Fruit fly (Drosophila melanogaster) whole organism, embryonic: Measurements from ENCODE around the gene Pak.

Experiments
- CG10209 ChIP-seq: fragments of 200-800 bp; sonication (Bioruptor generic); optimal IDR thresholded peaks from 3 replicates; lab custom pipeline; 2017; ENCODE audit warnings: missing biosample characterization, mild to moderate bottlenecking, missing genetic modification characterization, missing genetic modification reagents
- CG10274 ChIP-seq: fragments of 200-800 bp; sonication (Bioruptor generic); optimal IDR thresholded peaks from 3 replicates; lab custom pipeline; 2017; ENCODE audit warnings: missing biosample characterization, mild to moderate bottlenecking, missing genetic modification characterization
- CG10979 ChIP-seq: fragments of 200-800 bp; sonication (Bioruptor generic); optimal IDR thresholded peaks from 2 replicates; lab custom pipeline; 2018; ENCODE audit warnings: missing biosample characterization, mild to moderate bottlenecking, missing genetic modification characterization, moderate library complexity
- CG11723 ChIP-seq: fragments of 200-800 bp; sonication (Bioruptor generic); optimal IDR thresholded peaks from 2 replicates; lab custom pipeline; 2017; ENCODE audit warnings: missing biosample characterization, mild to moderate bottlenecking, missing genetic modification characterization
- CG12769 ChIP-seq: fragments of 200-800 bp; sonication (Bioruptor generic); optimal IDR thresholded peaks from 2 replicates; lab custom pipeline; 2019; ENCODE audit warnings: missing biosample characterization, mild to moderate bottlenecking, missing genetic modification characterization, moderate library complexity
- CG14014 ChIP-seq: fragments of 200-800 bp; sonication (Bioruptor generic); IDR thresholded peaks from 2 replicates; pipeline ENCODE4 v1.3.6; 2022; ENCODE audit warnings: missing biosample characterization, missing genetic modification characterization
- CG14441 ChIP-seq: fragments of 200-800 bp; sonication (Bioruptor generic); IDR thresholded peaks from 2 replicates; pipeline ENCODE4 v1.3.6; 2022; ENCODE audit warnings: missing biosample characterization, missing genetic modification characterization
- CG16863 ChIP-seq: fragments of 200-800 bp; sonication (Bioruptor generic); optimal IDR thresholded peaks from 3 replicates; lab custom pipeline; 2016; ENCODE audit warnings: missing biosample characterization, missing genetic modification characterization
- CG17359 ChIP-seq: fragments of 200-800 bp; sonication (Bioruptor generic); optimal IDR thresholded peaks from 3 replicates; lab custom pipeline; 2018; ENCODE audit warnings: missing biosample characterization, mild to moderate bottlenecking, missing genetic modification characterization, moderate library complexity
- CG17568 ChIP-seq: fragments of 200-800 bp; sonication (Bioruptor generic); optimal IDR thresholded peaks from 2 replicates; lab custom pipeline; 2018; ENCODE audit warnings: missing biosample characterization, mild to moderate bottlenecking, missing genetic modification characterization, moderate library complexity
- CG18764 ChIP-seq: fragments of 200-800 bp; sonication (Bioruptor generic); optimal IDR thresholded peaks from 3 replicates; lab custom pipeline; 2016; ENCODE audit warnings: missing biosample characterization, missing genetic modification characterization
- CG2202 ChIP-seq: fragments of 200-800 bp; sonication (Bioruptor generic); optimal IDR thresholded peaks from 2 replicates; lab custom pipeline; 2018; ENCODE audit warnings: missing biosample characterization, mild to moderate bottlenecking, missing genetic modification characterization
- CG32767 ChIP-seq: fragments of 200-800 bp; sonication (Bioruptor generic); IDR thresholded peaks from 2 replicates; pipeline ENCODE4 v1.3.6; 2022; ENCODE audit warnings: missing biosample characterization, missing genetic modification characterization
- CG6813 ChIP-seq: fragments of 200-800 bp; sonication (Bioruptor generic); optimal IDR thresholded peaks from 2 replicates; lab custom pipeline; 2017; ENCODE audit warnings: missing biosample characterization, missing genetic modification characterization, mild to moderate bottlenecking, moderate library complexity, missing genetic modification reagents
- CG7357 ChIP-seq: fragments of 200-800 bp; sonication (Bioruptor generic); IDR thresholded peaks from 3 replicates; pipeline ENCODE4 v1.3.6; 2022; ENCODE audit warnings: missing biosample characterization, missing genetic modification characterization
- CG7963 ChIP-seq: fragments of 200-800 bp; sonication (Bioruptor generic); IDR thresholded peaks from 3 replicates; pipeline ENCODE4 v1.3.6; 2022; ENCODE audit warnings: missing biosample characterization, missing genetic modification characterization; ENCODE audit not compliant: partially characterized antibody
- CG9437 ChIP-seq: fragments of 200-800 bp; sonication (Bioruptor generic); optimal IDR thresholded peaks from 2 replicates; lab custom pipeline; 2018; ENCODE audit warnings: missing biosample characterization, mild to moderate bottlenecking, missing genetic modification characterization
- CG9609 ChIP-seq: fragments of 200-800 bp; sonication (Bioruptor generic); optimal IDR thresholded peaks from 3 replicates; lab custom pipeline; 2016; ENCODE audit warnings: missing biosample characterization, missing genetic modification characterization
- CG9727 ChIP-seq: fragments of 200-800 bp; sonication (Bioruptor generic); optimal IDR thresholded peaks from 3 replicates; lab custom pipeline; 2017; ENCODE audit warnings: missing biosample characterization, mild to moderate bottlenecking, missing genetic modification characterization
- Dip2 ChIP-seq: fragments of 200-800 bp; sonication (Bioruptor generic); IDR thresholded peaks from 2 replicates; pipeline ENCODE4 v1.3.6; 2022; ENCODE audit warnings: missing biosample characterization, missing genetic modification characterization
- Fer1 ChIP-seq: fragments of 200-800 bp; sonication (Bioruptor generic); optimal IDR thresholded peaks from 2 replicates; lab custom pipeline; 2017; ENCODE audit warnings: missing biosample characterization, mild to moderate bottlenecking, missing genetic modification characterization
- Gug ChIP-seq: fragments of 200-800 bp; sonication (Bioruptor generic); IDR thresholded peaks from 4 replicates; pipeline ENCODE4 v1.3.6; 2022; ENCODE audit warnings: missing biosample characterization, missing genetic modification characterization
- HLH54F ChIP-seq: fragments of 200-800 bp; sonication (Bioruptor generic); optimal IDR thresholded peaks from 3 replicates; lab custom pipeline; 2016; ENCODE audit warnings: missing biosample characterization, missing genetic modification characterization
- HLHmδ ChIP-seq: fragments of 200-800 bp; sonication (Bioruptor generic); optimal IDR thresholded peaks from 2 replicates; lab custom pipeline; 2018; ENCODE audit warnings: missing biosample characterization, mild to moderate bottlenecking, missing genetic modification characterization, moderate library complexity
- Meics ChIP-seq: fragments of 200-800 bp; sonication (Bioruptor generic); optimal IDR thresholded peaks from 2 replicates; lab custom pipeline; 2017; ENCODE audit warnings: missing biosample characterization, mild to moderate bottlenecking, missing genetic modification characterization
- Side ChIP-seq: fragments of 200-800 bp; sonication (Bioruptor generic); optimal IDR thresholded peaks from 2 replicates; lab custom pipeline; 2016; ENCODE audit warnings: missing biosample characterization, missing genetic modification characterization
- Six4 ChIP-seq: fragments of 200-800 bp; sonication (Bioruptor generic); optimal IDR thresholded peaks from 2 replicates; lab custom pipeline; 2016; ENCODE audit warnings: missing biosample characterization, missing genetic modification characterization
- TFAM ChIP-seq: fragments of 200-800 bp; sonication (Bioruptor generic); optimal IDR thresholded peaks from 2 replicates; lab custom pipeline; 2017; ENCODE audit warnings: missing biosample characterization, missing genetic modification characterization, inconsistent platforms
- Tbp ChIP-seq: fragments of >200 bp; optimal IDR thresholded peaks from 2 replicates; lab custom pipeline; 2018; ENCODE audit warnings: missing biosample characterization, missing genetic modification characterization
- Xrp1 ChIP-seq: fragments of 200-800 bp; sonication (Bioruptor generic); IDR thresholded peaks from 2 replicates; pipeline ENCODE4 v1.3.6; 2022; ENCODE audit warnings: missing biosample characterization, missing genetic modification characterization
- bsh ChIP-seq, 2 experiments: fragments of 200-800 bp; sonication (Bioruptor generic); optimal IDR thresholded peaks; 2 replicates each; lab custom pipeline; 2017 to 2018; ENCODE audit warnings: mild to moderate bottlenecking in 2 of 2, missing biosample characterization in 2 of 2, missing genetic modification characterization in 2 of 2, moderate library complexity in 1 of 2
- chm ChIP-seq: fragments of 200-800 bp; sonication (Bioruptor generic); IDR thresholded peaks from 2 replicates; pipeline ENCODE4 v1.3.6; 2022; ENCODE audit warnings: missing biosample characterization, missing genetic modification characterization
- disco-r ChIP-seq: fragments of 200-800 bp; sonication (Bioruptor generic); optimal IDR thresholded peaks from 2 replicates; lab custom pipeline; 2016; ENCODE audit warnings: missing biosample characterization, missing genetic modification characterization
- emc ChIP-seq: fragments of 200-800 bp; sonication (Bioruptor generic); optimal IDR thresholded peaks from 2 replicates; lab custom pipeline; 2016; ENCODE audit warnings: missing biosample characterization, missing genetic modification characterization
- eyg ChIP-seq: fragments of 200-800 bp; sonication (Bioruptor generic); optimal IDR thresholded peaks from 3 replicates; lab custom pipeline; 2016; ENCODE audit warnings: missing biosample characterization, missing genetic modification characterization
- grau ChIP-seq: fragments of 200-800 bp; optimal IDR thresholded peaks from 3 replicates; lab custom pipeline; 2019; ENCODE audit warnings: missing biosample characterization, mild to moderate bottlenecking, missing genetic modification characterization, moderate library complexity
- her ChIP-seq: fragments of 200-800 bp; sonication (Bioruptor generic); optimal IDR thresholded peaks from 2 replicates; lab custom pipeline; 2016; ENCODE audit warnings: missing biosample characterization, missing genetic modification characterization
- jigr1 ChIP-seq: fragments of 200-800 bp; sonication (Bioruptor generic); IDR thresholded peaks from 3 replicates; pipeline ENCODE4 v1.3.6; 2022; ENCODE audit warnings: missing biosample characterization, missing genetic modification characterization
- kay ChIP-seq: fragments of 200-800 bp; sonication (Bioruptor generic); optimal IDR thresholded peaks from 2 replicates; lab custom pipeline; 2016; ENCODE audit warnings: missing biosample characterization, missing genetic modification characterization
- luna ChIP-seq: fragments of 200-800 bp; sonication (Bioruptor generic); optimal IDR thresholded peaks from 2 replicates; lab custom pipeline; 2016; ENCODE audit warnings: missing biosample characterization, missing genetic modification characterization
- nau ChIP-seq: fragments of 200-800 bp; sonication (Bioruptor generic); optimal IDR thresholded peaks from 3 replicates; lab custom pipeline; 2017; ENCODE audit warnings: missing biosample characterization, mild to moderate bottlenecking, missing genetic modification characterization, missing genetic modification reagents
- org-1 ChIP-seq: fragments of 200-800 bp; sonication (Bioruptor generic); optimal IDR thresholded peaks from 2 replicates; lab custom pipeline; 2017; ENCODE audit warnings: missing biosample characterization, missing genetic modification characterization
- pan ChIP-seq, 4 experiments: fragments of >200 bp in 3 of 4; fragments of 200-800 bp in 1 of 4; sonication (Bioruptor generic) in 1 of 4; optimal IDR thresholded peaks in 3 of 4; IDR thresholded peaks in 1 of 4; 2 replicates each; pipeline versions ENCODE4 v1.3.6 to Lab custom; 2017 to 2022; ENCODE audit warnings: missing biosample characterization in 2 of 4, missing genetic modification characterization in 2 of 4, mixed read lengths in 1 of 4
- pho ChIP-seq: fragments of 200-800 bp; sonication (Bioruptor generic); optimal IDR thresholded peaks from 2 replicates; lab custom pipeline; 2016; ENCODE audit warnings: missing biosample characterization, missing genetic modification characterization
- run ChIP-seq: fragments of 200-800 bp; sonication (Bioruptor generic); optimal IDR thresholded peaks from 3 replicates; lab custom pipeline; 2018; ENCODE audit warnings: missing biosample characterization, mild to moderate bottlenecking, missing genetic modification characterization
- shn ChIP-seq: fragments of 200-800 bp; sonication (Bioruptor generic); optimal IDR thresholded peaks from 3 replicates; lab custom pipeline; 2016; ENCODE audit warnings: missing biosample characterization, missing genetic modification characterization
- slbo ChIP-seq: fragments of 200-800 bp; sonication (Bioruptor generic); IDR thresholded peaks from 2 replicates; pipeline ENCODE4 v1.3.6; 2022; ENCODE audit warnings: missing biosample characterization, missing genetic modification characterization
- slou ChIP-seq: fragments of 200-800 bp; sonication (Bioruptor generic); optimal IDR thresholded peaks from 3 replicates; lab custom pipeline; 2016; ENCODE audit warnings: missing biosample characterization, missing genetic modification characterization
- slp2 ChIP-seq: fragments of 200-800 bp; sonication (Bioruptor generic); optimal IDR thresholded peaks from 2 replicates; lab custom pipeline; 2016; ENCODE audit warnings: missing biosample characterization, missing genetic modification characterization
- ssp ChIP-seq: fragments of 200-800 bp; sonication (Bioruptor generic); IDR thresholded peaks from 2 replicates; pipeline ENCODE4 v1.3.6; 2022; ENCODE audit warnings: missing biosample characterization, missing genetic modification characterization

The Pak gene

DNA sequence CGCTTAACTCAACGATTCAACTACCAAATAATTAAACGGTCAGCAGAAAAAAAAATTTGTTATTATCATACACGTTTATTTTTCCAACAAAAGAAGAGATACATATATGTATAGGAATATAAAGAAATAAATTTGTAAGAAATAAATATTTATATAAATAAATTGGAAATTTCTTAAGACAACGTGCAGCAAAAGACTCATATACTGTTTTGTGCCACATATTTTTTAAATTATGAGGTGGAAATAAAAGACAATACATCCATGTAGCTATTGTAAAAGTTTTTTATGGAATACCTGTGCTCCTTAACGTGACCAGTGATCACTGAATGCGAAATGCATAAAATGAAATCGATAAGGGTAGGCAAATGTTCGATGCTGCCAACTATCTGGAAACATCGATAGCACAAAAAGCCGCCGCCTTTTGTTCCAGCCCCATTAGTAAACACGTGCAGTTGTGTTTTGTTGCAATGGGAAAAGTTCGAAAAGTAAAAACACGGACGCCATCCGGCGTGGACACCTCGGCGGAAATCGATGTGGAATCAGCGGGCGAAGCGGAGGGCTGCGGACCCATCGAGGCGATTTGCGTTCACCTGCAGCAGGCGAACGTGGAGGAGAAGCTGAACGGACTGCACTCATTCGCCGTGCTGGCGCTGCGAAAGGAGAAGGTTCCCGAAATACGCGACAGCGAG, 18.0 kb downstream of the Pak start, which contains the start of gene CG10286 (continued):
- no peak for TF ChIP-seq eyg
- TF ChIP-seq CG10209 (GFP tag; lab: Kevin White, UChicago), result peak; percentile 16
- TF ChIP-seq CG9727 (GFP tag; lab: Kevin White, UChicago), result peak; percentile 48
- peak; percentile 24 for TF ChIP-seq CG10979
- TF ChIP-seq pan (optimal IDR thresholded peaks at IDR 0.05; lab: Kevin White, UChicago), result no peak
- no peak for TF ChIP-seq pan (GFP tag; optimal IDR thresholded peaks at IDR 0.05 in 1 of 2, IDR thresholded peaks at IDR 0.05 in 1 of 2)
- TF ChIP-seq nau (GFP tag; lab: Kevin White, UChicago), result no peak
- 0 out of 3 replicates have a peak, but pooled peaks have one; percentile 6 for TF ChIP-seq CG7357 (GFP tag; lab: Robert Waterston, UW)
- TF ChIP-seq Gug (GFP tag; lab: Robert Waterston, UW), result no peak
- TF ChIP-seq Xrp1 (GFP tag; lab: Robert Waterston, UW), result peak; percentile 43
- TF ChIP-seq Tbp (GFP tag; lab: Kevin White, UChicago), result no peak
- no peak for TF ChIP-seq her
- no peak for TF ChIP-seq Fer1 (GFP tag; lab: Kevin White, UChicago)
- no peak for TF ChIP-seq HLH54F (GFP tag; lab: Kevin White, UChicago)
- TF ChIP-seq CG17568 (GFP tag; lab: Kevin White, UChicago), result no peak
- TF ChIP-seq TFAM (GFP tag; lab: Kevin White, UChicago), result no peak
- TF ChIP-seq CG16863 (GFP tag; lab: Kevin White, UChicago), result no peak
- TF ChIP-seq CG6813 (GFP tag; lab: Kevin White, UChicago), result peak; percentile 47
- TF ChIP-seq org-1, result no peak
- TF ChIP-seq luna (GFP tag; lab: Kevin White, UChicago), result no peak
- no peak for TF ChIP-seq CG11723 (GFP tag; lab: Kevin White, UChicago)
- peak; percentile 52; the same call in 1 of the 2 replicates for TF ChIP-seq slbo (GFP tag; lab: Robert Waterston, UW)
- TF ChIP-seq bsh (GFP tag; optimal IDR thresholded peaks at IDR 0.05; lab: Kevin White, UChicago), result peak in 1 of 2 experiments; percentile 24
- TF ChIP-seq emc (GFP tag; lab: Kevin White, UChicago), result no peak
- TF ChIP-seq shn, result no peak
- peak; percentile 39 for TF ChIP-seq CG9437
- TF ChIP-seq CG18764 (GFP tag; lab: Kevin White, UChicago), result no peak
- TF ChIP-seq grau (tag; lab: Kevin White, UChicago), result peak; percentile 38
- no peak for TF ChIP-seq run
- no peak for TF ChIP-seq Meics
- peak; percentile 7 for TF ChIP-seq Six4 (GFP tag; lab: Kevin White, UChicago)
- no peak for TF ChIP-seq Side (GFP tag; lab: Kevin White, UChicago)
- TF ChIP-seq CG32767 (GFP tag; lab: Robert Waterston, UW), result no peak
- TF ChIP-seq CG14014 (GFP tag; lab: Robert Waterston, UW), result peak; percentile 32; the same call in 1 of the 2 replicates
- TF ChIP-seq CG9609 (GFP tag; lab: Kevin White, UChicago), result no peak
- peak; percentile 35; the same call in 1 of the 2 replicates for TF ChIP-seq chm
- TF ChIP-seq CG2202, result no peak
- no peak for TF ChIP-seq slp2 (GFP tag; lab: Kevin White, UChicago)
- peak; percentile 19 for TF ChIP-seq CG17359 (tag; lab: Kevin White, UChicago)
- peak; percentile 51 for TF ChIP-seq CG14441 (GFP tag; lab: Robert Waterston, UW)
- TF ChIP-seq HLHmδ (GFP tag; lab: Kevin White, UChicago), result no peak
- no peak for TF ChIP-seq jigr1
- TF ChIP-seq CG10274 (GFP tag; lab: Kevin White, UChicago), result no peak
- TF ChIP-seq pho (GFP tag; lab: Kevin White, UChicago), result no peak
- TF ChIP-seq ssp (GFP tag; lab: Robert Waterston, UW), result peak; percentile 48
- TF ChIP-seq CG7963 (GFP tag; lab: Robert Waterston, UW), result peak; percentile 76; the same call in 1 of the 3 replicates
- no peak for TF ChIP-seq slou (GFP tag; lab: Kevin White, UChicago)
- TF ChIP-seq Dip2 (GFP tag; lab: Robert Waterston, UW), result no peak
- no peak for TF ChIP-seq CG12769 (tag; lab: Kevin White, UChicago)
- no peak for TF ChIP-seq disco-r (GFP tag; lab: Kevin White, UChicago)
- no peak for TF ChIP-seq kay (GFP tag; lab: Kevin White, UChicago)
